Fruit fly (Drosophila melanogaster) whole organism: Measurements from ENCODE around the gene Rpt6R.
A peak's percentile ranks its signal among the peaks of the same experiment; 100 is the strongest.

Experiments used
- CG8478 ChIP-seq: fragments of >200 bp; optimal IDR thresholded peaks from 2 replicates; lab custom pipeline; 2018; ENCODE audit warnings: inconsistent platforms
- Dll ChIP-seq: fragments of >200 bp; optimal IDR thresholded peaks from 2 replicates; lab custom pipeline; 2017
- EcR ChIP-seq, 2 experiments: fragments of >200 bp; optimal IDR thresholded peaks; 2 replicates each; lab custom pipeline; 2017; ENCODE audit warnings: missing biosample characterization in 2 of 2, missing genetic modification characterization in 2 of 2, missing genetic modification reagents in 2 of 2
- pan ChIP-seq: fragments of >200 bp; optimal IDR thresholded peaks from 2 replicates; lab custom pipeline; 2017
- psq ChIP-seq: fragments of >200 bp; optimal IDR thresholded peaks from 2 replicates; lab custom pipeline; 2017
- usp ChIP-seq: fragments of >200 bp; optimal IDR thresholded peaks from 2 replicates; lab custom pipeline; 2017; ENCODE audit warnings: missing biosample characterization, missing genetic modification characterization, mixed read lengths

The Rpt6R gene

DNA sequence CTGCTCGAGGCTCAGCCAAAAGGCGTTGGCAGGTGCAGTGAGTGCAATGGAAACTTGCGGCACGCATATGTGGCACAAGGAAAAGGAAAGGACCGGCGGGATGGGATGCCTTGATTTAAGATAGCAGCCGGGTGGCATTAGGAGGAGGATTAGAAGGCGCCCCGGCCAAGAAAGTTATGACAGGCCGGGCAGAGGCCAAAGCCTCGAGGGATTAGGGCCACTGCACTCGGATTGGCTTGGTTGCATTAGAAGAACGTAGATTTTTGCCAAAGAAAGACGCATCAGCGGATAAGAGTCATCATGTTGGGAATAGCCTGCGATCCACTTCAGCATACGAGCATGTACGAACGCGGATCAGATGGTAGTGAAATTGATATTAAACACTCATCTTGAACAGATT is 13.2 kb upstream of the Rpt6R start, which contains the start of gene CG31019:
Gene CG31019 (plus strand): TSS at position 301 of the 400 bp plus-strand sequence.
- TF ChIP-seq pan (no peak), EcR (GFP tag; optimal IDR thresholded peaks at IDR 0.05; lab: Kevin White, UChicago) (no peak), Dll (lab: Kevin White, UChicago) (no peak), usp (GFP tag; lab: Kevin White, UChicago) (no peak), CG8478 (no peak), psq (lab: Kevin White, UChicago) (no peak)

DNA sequence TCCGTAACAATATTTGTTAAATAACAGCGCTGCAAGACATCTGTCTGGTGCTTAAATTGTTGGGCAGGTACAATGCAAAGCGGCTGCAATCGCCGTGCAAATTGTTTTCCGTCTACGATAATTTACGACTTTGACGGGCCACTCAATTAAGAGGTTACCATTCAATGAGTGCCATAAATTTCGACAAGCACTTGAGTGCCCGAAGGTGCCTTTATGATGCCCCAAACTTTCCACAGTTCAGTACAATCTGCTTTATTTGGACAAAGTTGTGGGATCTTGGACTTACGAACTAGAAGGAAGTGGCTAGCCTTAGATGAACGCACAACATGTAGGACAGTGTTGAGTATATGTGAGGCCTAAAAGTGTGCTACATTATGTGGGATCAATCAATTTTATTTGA is 9.2 kb upstream of the Rpt6R start:
- TF ChIP-seq Dll (lab: Kevin White, UChicago) (no peak), pan (no peak), psq (lab: Kevin White, UChicago) (no peak), usp (GFP tag; lab: Kevin White, UChicago) (no peak), EcR (GFP tag; optimal IDR thresholded peaks at IDR 0.05; lab: Kevin White, UChicago) (no peak), CG8478 (no peak)

DNA sequence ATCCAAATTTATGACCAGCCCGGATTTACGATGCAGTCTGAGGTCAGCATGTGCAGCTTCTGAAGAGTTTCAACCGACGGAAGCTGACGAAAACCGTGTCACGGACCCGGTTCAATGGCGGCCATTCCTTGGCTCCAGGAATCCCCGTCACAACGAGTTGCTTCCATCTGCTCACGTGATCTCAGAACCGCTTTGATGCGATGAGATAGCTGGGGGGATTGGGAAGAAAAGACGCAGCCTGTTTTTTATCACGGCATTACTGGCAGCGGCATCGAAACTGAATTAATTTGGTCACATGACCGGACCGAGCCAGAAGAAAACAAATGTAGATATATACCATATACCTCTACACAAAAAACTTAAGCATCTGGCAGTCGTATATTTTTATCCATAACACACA is 7.3 kb upstream of the Rpt6R start:
- TF ChIP-seq usp (GFP tag; lab: Kevin White, UChicago) (no peak), EcR (GFP tag; optimal IDR thresholded peaks at IDR 0.05; lab: Kevin White, UChicago) (no peak), psq (lab: Kevin White, UChicago) (no peak), pan (no peak), CG8478 (no peak), Dll (lab: Kevin White, UChicago) (no peak)

DNA sequence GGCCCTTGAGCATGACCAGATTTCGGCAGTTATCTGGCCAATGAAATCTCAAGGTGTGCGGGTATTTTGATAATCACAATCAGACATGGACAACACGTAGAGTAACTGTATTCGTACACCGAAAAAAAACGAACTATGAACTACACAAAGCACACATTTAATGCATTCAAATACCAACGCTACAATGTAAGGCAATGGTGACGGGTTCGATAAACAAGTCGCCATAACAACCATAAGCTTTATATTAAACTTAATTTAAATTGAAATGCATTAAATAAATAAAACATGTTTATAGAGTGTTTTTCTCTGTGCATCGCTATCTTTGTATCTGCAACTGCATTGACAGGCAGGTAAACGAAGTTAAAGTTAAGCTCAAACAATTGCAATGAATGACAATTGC is 6.7 kb upstream of the Rpt6R start:
- TF ChIP-seq EcR (GFP tag; optimal IDR thresholded peaks at IDR 0.05; lab: Kevin White, UChicago) = no peak
- no peak for TF ChIP-seq pan
- no peak for TF ChIP-seq Dll (lab: Kevin White, UChicago)
- no peak for TF ChIP-seq psq (lab: Kevin White, UChicago)
- TF ChIP-seq CG8478 = no peak
- no peak for TF ChIP-seq usp (GFP tag; lab: Kevin White, UChicago)

DNA sequence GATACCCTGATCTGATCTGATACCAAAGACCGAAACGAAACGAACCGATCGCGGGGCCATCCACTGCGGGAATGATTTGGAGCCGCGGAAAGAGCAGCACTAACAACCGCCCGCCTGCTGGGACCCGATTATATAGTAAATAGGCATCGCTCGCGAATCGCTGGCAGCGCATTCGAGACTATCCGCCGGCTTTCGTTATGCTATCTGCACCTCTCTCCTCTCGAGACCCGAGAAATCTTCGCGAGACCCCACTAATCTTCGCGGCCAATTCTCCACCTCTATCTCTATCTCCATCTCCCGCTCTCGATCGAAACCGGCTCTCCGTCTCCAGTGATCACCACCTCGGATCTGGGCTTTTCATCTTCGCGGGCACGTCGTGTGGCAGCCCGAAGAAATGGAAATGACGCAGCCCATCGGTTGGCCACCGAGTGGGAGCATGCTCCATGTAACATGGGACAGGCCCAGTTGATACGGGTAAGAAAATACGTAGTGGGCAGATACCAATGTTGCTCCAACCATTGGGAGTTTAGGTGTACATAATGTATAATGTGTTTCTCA is 3.8 kb upstream of the Rpt6R start, which contains the start of gene CG9717:
Gene CG9717 (minus strand): TSS at position 107 of the 558 bp plus-strand sequence.
- TF ChIP-seq Dll (lab: Kevin White, UChicago) (no peak), EcR (GFP tag; optimal IDR thresholded peaks at IDR 0.05; lab: Kevin White, UChicago) (no peak), usp (GFP tag; lab: Kevin White, UChicago) (no peak), psq (lab: Kevin White, UChicago) (no peak), pan (no peak), CG8478 (no peak)

DNA sequence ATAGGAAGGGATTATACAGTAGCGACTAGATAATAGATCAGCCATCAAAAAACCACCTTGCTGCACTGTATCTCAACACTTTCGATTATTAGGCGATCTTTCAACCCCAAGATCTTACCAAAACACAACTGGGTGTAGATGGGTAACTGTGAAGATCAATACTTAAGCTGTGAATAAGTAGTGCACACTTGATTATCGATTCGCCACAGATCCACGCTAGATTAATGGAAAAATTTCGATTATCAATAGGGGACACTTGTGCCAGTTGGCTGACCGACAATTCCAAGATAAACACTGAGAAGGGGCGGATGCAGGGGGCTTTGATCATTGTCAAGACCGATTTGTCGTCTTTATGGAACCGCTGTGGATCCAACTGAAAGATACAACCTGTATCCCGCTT is 4.4 kb downstream of the Rpt6R start, which contains the start of gene CG9702:
Gene CG9702 (plus strand): TSS at position 301 of the 400 bp plus-strand sequence.
- TF ChIP-seq psq (lab: Kevin White, UChicago) = no peak
- TF ChIP-seq CG8478 = no peak
- no peak for TF ChIP-seq pan
- no peak for TF ChIP-seq usp (GFP tag; lab: Kevin White, UChicago)
- no peak for TF ChIP-seq EcR (GFP tag; optimal IDR thresholded peaks at IDR 0.05; lab: Kevin White, UChicago)
- no peak for TF ChIP-seq Dll (lab: Kevin White, UChicago)

DNA sequence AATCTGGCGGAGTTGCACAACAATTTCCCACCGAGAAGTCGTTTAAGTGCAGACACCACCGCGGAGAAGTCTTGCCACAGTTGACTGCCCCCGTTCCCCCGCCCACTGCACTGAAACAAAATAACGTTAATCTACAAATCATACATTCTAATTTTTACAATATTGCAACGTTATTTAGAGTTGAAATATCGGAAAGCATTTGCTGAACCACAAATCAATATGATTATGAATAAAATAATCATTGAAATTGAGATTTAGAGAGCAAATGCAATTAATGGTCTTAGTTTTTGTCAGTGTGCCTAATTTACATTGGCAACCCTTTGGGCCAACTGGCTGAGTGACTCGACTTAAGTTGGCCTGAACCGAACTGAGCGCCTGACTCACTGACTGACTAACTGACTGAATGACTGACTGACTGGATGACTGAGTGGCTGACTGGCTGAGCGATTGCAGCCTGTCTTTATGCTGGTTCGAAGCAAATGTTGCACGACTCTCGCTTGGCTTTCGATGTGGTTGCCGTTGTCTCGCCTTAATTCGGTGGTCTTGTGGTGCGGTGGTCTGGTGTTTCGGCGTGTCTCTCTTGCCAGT is 12.8 kb downstream of the Rpt6R start:
- TF ChIP-seq usp (GFP tag; lab: Kevin White, UChicago) (no peak), pan (no peak), psq (lab: Kevin White, UChicago) (no peak), CG8478 (no peak)

DNA sequence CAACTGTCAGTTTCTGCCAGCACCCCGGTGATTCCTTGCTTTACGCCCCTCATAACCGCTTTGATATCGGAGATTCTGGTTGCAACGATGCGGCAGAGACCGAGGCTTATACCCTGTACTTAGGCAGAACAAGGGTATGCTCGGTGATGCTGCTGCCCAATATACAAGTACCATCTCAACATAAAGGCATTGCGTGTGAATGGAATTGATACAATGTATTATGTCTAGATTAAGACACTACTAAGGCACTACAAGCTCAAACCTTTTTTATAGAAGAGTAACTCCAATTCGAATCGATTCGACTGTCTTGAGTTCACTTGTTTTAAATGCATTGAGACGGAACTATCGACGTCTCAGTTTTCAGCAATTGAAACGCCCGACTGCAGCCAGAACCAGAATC is 16.3 kb downstream of the Rpt6R start:
- no peak for TF ChIP-seq psq (lab: Kevin White, UChicago)
- TF ChIP-seq pan = peak; percentile 43
- no peak for TF ChIP-seq CG8478
- no peak for TF ChIP-seq EcR (GFP tag; optimal IDR thresholded peaks at IDR 0.05; lab: Kevin White, UChicago)

DNA sequence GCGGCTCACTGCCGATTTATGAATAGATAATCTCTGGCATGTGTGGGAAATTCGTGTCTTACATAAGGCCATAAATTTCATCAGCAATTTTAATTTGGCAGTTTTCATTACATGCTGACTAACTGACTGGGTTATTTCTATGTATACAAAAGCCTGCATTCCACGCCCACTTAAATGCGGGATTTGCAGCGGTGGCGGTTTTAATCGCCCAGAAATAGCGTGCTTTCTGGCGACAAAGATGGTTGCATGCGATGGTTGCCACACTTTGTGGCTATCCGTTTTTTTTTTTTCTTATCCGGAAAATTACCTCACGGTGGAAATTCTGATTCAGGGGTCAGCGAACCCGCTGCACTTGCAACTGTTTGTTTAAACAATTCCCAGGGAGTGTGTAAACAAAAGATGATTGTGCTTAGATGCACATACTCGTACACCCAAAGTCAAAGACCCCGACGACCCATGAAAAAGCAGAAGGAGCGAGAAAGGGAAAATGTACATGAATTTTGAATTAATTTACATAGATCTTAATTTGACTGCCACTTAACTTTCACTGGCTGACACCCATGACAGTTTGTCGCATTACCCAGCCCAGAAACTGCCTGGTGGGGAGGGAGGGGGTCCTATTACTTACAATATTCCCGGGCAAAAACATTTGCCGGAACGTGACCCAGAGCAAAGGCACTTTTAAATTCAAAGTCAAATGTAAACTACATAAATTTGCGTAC is 17.2 kb downstream of the Rpt6R start:
- TF ChIP-seq EcR (GFP tag; optimal IDR thresholded peaks at IDR 0.05; lab: Kevin White, UChicago) (peak in 1 of 2 experiments; percentile 42), psq (lab: Kevin White, UChicago) (no peak)

DNA sequence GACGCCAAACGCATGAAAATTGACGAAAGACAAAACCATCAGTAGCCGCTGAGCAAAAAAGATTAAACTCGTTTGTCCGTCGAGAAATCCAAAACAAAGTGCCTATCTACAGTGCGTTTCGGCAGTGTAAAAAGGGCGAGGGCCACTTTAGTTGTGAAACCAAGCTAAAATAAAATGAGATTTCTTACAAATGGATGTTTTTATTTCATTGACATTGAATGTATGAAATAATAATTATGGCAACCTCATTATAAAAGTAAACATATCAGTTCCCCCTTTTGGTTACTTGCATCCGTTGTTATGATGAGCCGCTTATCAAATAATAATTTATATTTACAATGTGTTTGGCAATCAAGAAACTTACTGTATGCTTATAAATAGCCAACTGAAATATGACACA is 19.0 kb downstream of the Rpt6R start:
- TF ChIP-seq EcR (GFP tag; optimal IDR thresholded peaks at IDR 0.05; lab: Kevin White, UChicago) (no peak), usp (GFP tag; lab: Kevin White, UChicago) (no peak), psq (lab: Kevin White, UChicago) (no peak), Dll (lab: Kevin White, UChicago) (no peak), CG8478 (no peak), pan (no peak)

DNA sequence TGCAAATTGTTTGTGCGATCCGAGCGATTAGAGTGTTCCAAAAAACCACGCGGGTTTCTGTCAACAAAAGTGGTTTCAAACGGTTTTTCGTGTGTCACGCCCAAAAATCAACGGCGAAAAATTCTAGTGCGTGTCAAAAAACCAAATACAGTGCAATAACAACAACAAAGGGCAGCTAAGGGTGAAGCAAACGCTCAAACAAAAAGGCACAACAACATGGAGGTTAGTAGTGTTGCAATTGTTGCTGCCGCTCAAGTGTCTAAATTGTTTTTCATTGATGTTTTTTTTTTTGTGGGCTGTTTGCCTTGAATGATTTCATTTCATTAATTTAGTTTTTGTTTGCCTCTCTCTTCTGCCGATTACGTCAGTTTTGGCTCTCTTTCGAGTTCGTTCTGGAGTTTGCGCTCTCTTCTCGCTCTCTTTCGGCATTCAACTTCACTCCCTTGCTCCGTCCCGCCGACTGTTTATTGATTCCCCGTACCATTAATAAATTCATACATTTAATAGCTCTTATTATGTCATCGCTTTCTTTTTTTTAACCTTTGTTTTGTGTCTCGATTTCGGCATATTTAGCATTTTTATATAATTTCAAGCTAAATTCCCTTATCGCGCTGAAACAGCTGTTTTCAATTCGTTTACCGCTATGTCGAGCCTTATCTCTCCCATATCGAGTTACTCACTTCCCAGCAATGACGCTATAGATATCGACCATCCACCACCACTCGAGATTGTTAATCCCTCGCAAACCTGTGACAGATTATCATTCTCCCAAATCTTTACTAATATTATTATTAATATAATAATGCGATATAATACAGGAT is 20.0 kb downstream of the Rpt6R start:
- no peak for TF ChIP-seq pan
- TF ChIP-seq Dll (lab: Kevin White, UChicago) = no peak
- no peak for TF ChIP-seq psq (lab: Kevin White, UChicago)
- TF ChIP-seq CG8478 = no peak
- TF ChIP-seq usp (GFP tag; lab: Kevin White, UChicago) = no peak
- TF ChIP-seq EcR (GFP tag; optimal IDR thresholded peaks at IDR 0.05; lab: Kevin White, UChicago) = no peak
